Worm (Caenorhabditis elegans) whole organism, midembryonic: ENCODE results near the gene F42A10.6.

Source experiments
- T22C8.4 ChIP-seq: fragments of 200-800 bp; sonication (Bioruptor generic); IDR thresholded peaks from 2 replicates; pipeline ENCODE4 v1.3.6; 2022; ENCODE audit warnings: missing genetic modification characterization, missing compliant biosample characterization
- cog-1 ChIP-seq: sonication (generic microtip); optimal IDR thresholded peaks from 2 replicates; lab custom pipeline; 2016; ENCODE audit warnings: missing genetic modification characterization, missing compliant biosample characterization
- flt-1 ChIP-seq: fragments of 200-800 bp; sonication (Bioruptor generic); IDR thresholded peaks from 2 replicates; pipeline ENCODE4 v1.3.6; 2022; ENCODE audit warnings: missing genetic modification characterization, missing compliant biosample characterization
- klf-2 ChIP-seq: fragments of 200-800 bp; sonication (Bioruptor generic); conservative IDR thresholded peaks from 2 replicates; pipeline ENCODE4 v1.3.6; 2022; ENCODE audit warnings: missing genetic modification reagents, missing genetic modification characterization, missing compliant biosample characterization
- med-1 ChIP-seq: sonication (generic microtip); optimal IDR thresholded peaks from 2 replicates; lab custom pipeline; 2017; ENCODE audit warnings: missing genetic modification characterization, mild to moderate bottlenecking, missing compliant biosample characterization, antibody characterized with exemption, missing genetic modification reagents; ENCODE audit not compliant: insufficient read depth
- ref-1 ChIP-seq: fragments of 200-800 bp; sonication (Bioruptor generic); conservative IDR thresholded peaks from 2 replicates; pipeline ENCODE4 v1.3.6; 2022; ENCODE audit warnings: missing genetic modification reagents, missing genetic modification characterization, missing compliant biosample characterization
- tab-1 ChIP-seq: fragments of 200-800 bp; sonication (Bioruptor generic); IDR thresholded peaks from 2 replicates; pipeline ENCODE4 v1.3.6; 2022; ENCODE audit warnings: missing genetic modification characterization, missing compliant biosample characterization
- ztf-23 ChIP-seq: fragments of 200-800 bp; sonication (Bioruptor generic); IDR thresholded peaks from 2 replicates; pipeline ENCODE4 v1.3.6; 2022; ENCODE audit warnings: missing genetic modification reagents, missing genetic modification characterization, missing compliant biosample characterization
- ztf-29 ChIP-seq: fragments of 200-800 bp; sonication (Bioruptor generic); IDR thresholded peaks from 2 replicates; pipeline ENCODE4 v1.3.6; 2022; ENCODE audit warnings: missing genetic modification reagents, missing genetic modification characterization, missing compliant biosample characterization

DNA sequence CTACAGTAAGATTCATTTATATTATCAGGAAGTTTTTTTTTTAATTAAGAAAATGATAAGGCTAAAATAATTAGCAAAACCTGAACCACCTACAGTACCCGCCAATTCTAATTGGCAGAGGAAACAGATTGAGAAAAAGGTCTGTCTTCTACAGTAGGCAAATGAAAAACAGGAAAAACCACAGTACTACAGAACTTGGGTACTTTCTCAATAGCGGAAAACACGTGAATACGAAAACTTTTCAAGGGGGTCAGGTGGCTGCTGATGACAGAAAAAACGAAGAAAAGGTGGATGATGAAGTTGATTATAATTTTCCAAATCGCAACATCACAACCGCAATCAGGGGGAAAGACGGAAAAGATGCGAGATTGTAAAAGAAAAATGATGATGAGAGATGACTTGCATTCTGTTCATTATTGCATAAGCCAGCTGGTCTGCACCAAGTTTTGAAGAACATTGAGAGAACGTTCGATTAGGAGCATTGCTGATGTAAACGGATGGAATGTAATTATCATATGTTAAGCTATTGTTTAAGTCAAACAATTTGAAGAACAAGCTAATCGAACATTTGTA lies 32.2 kb downstream of the F42A10.6 start:
- no peak for TF ChIP-seq ref-1
- no peak for TF ChIP-seq med-1 (GFP tag; lab: Kevin White, UChicago)
- TF ChIP-seq flt-1 (GFP tag; lab: Robert Waterston, UW), result no peak
- no peak for TF ChIP-seq ztf-23 (GFP tag; lab: Robert Waterston, UW)
- no peak for TF ChIP-seq ztf-29 (GFP tag; lab: Robert Waterston, UW)
- TF ChIP-seq klf-2 (GFP tag; lab: Robert Waterston, UW), result no peak
- no peak for TF ChIP-seq T22C8.4 (GFP tag; lab: Robert Waterston, UW)
- TF ChIP-seq tab-1, result no peak
- no peak for TF ChIP-seq cog-1 (tag; lab: Kevin White, UChicago)
